Worm (Caenorhabditis elegans) whole organism, L4 larva: ENCODE results near the gene C32H11.3.
A peak's percentile ranks its signal among the peaks of the same experiment; 100 is the strongest.

Source experiments
- R02D3.7 ChIP-seq: fragments of 150-350 bp; sonication (generic microtip); optimal IDR thresholded peaks from 3 replicates; lab custom pipeline; 2014; ENCODE audit warnings: missing biosample characterization, missing genetic modification characterization
- Y75B8A.6 ChIP-seq: fragments of 200-800 bp; sonication (Bioruptor generic); IDR thresholded peaks from 2 replicates; pipeline ENCODE4 v1.3.6; 2022; ENCODE audit warnings: missing genetic modification reagents, missing genetic modification characterization, missing compliant biosample characterization
- ZK337.2 ChIP-seq: fragments of 200-800 bp; sonication (Bioruptor generic); IDR thresholded peaks from 2 replicates; pipeline ENCODE4 v1.3.6; 2022; ENCODE audit warnings: missing genetic modification reagents, missing genetic modification characterization, missing compliant biosample characterization
- aly-2 ChIP-seq: sonication (generic microtip); optimal IDR thresholded peaks from 2 replicates; lab custom pipeline; 2018; ENCODE audit warnings: missing biosample characterization, missing genetic modification characterization
- cey-2 ChIP-seq: sonication (generic microtip); optimal IDR thresholded peaks from 3 replicates; lab custom pipeline; 2017; ENCODE audit warnings: missing genetic modification characterization, mild to moderate bottlenecking, missing compliant biosample characterization, antibody characterized with exemption, borderline replicate concordance; ENCODE audit not compliant: insufficient read depth
- daf-12 ChIP-seq: fragments of 150-350 bp; optimal IDR thresholded peaks from 2 replicates; lab custom pipeline; 2014; ENCODE audit warnings: missing biosample characterization, missing genetic modification reagents, missing genetic modification characterization
- daf-16 ChIP-seq, 3 experiments: sonication (generic microtip); optimal IDR thresholded peaks; 2 replicates each; lab custom pipeline; 2016 to 2017; ENCODE audit warnings: missing genetic modification characterization in 3 of 3, missing genetic modification reagents in 3 of 3, mild to moderate bottlenecking in 2 of 3, missing compliant biosample characterization in 2 of 3, missing biosample characterization in 1 of 3, moderate library complexity in 1 of 3
- daf-8 ChIP-seq: fragments of 200-800 bp; sonication (Bioruptor generic); IDR thresholded peaks from 2 replicates; pipeline ENCODE4 v1.3.6; 2022; ENCODE audit warnings: missing genetic modification characterization, missing compliant biosample characterization
- dmd-6 ChIP-seq: fragments of 200-800 bp; sonication (Bioruptor generic); IDR thresholded peaks from 2 replicates; pipeline ENCODE4 v1.3.6; 2022; ENCODE audit warnings: missing genetic modification reagents, missing genetic modification characterization, missing compliant biosample characterization
- duxl-1 ChIP-seq: sonication (generic microtip); optimal IDR thresholded peaks from 2 replicates; lab custom pipeline; 2016; ENCODE audit warnings: mild to moderate bottlenecking, missing genetic modification characterization, moderate library complexity, missing compliant biosample characterization; ENCODE audit not compliant: poor library complexity
- dve-1 ChIP-seq: sonication (generic microtip); optimal IDR thresholded peaks from 2 replicates; lab custom pipeline; 2017; ENCODE audit warnings: antibody characterized with exemption, mild to moderate bottlenecking, missing genetic modification characterization, missing compliant biosample characterization; ENCODE audit not compliant: insufficient read depth
- egl-27 ChIP-seq: sonication (generic microtip); optimal IDR thresholded peaks from 3 replicates; lab custom pipeline; 2017; ENCODE audit warnings: missing biosample characterization, missing genetic modification reagents, missing genetic modification characterization
- fkh-10 ChIP-seq: fragments of 150-350 bp; optimal IDR thresholded peaks from 2 replicates; lab custom pipeline; 2014; ENCODE audit warnings: missing biosample characterization, missing genetic modification reagents, missing genetic modification characterization
- hlh-11 ChIP-seq: fragments of 200-800 bp; sonication (Bioruptor generic); optimal IDR thresholded peaks from 2 replicates; lab custom pipeline; 2018; ENCODE audit warnings: mild to moderate bottlenecking, missing genetic modification characterization, missing compliant biosample characterization
- lin-13 ChIP-seq: fragments of 150-350 bp; optimal IDR thresholded peaks from 2 replicates; lab custom pipeline; 2014; ENCODE audit warnings: missing biosample characterization, missing genetic modification reagents, missing genetic modification characterization
- lin-38 ChIP-seq: fragments of 200-800 bp; sonication (Bioruptor generic); IDR thresholded peaks from 2 replicates; pipeline ENCODE4 v1.3.6; 2022; ENCODE audit warnings: missing genetic modification reagents, missing genetic modification characterization, missing compliant biosample characterization
- lsy-2 ChIP-seq, 2 experiments: fragments of 150-350 bp in 1 of 2; sonication (generic microtip) in 1 of 2; optimal IDR thresholded peaks; 2 replicates each; lab custom pipeline; 2014 to 2017; ENCODE audit warnings: missing biosample characterization in 2 of 2, missing genetic modification characterization in 2 of 2
- madf-5 ChIP-seq, 2 experiments: fragments of 200-800 bp; sonication (Bioruptor generic); IDR thresholded peaks; 2 replicates each; pipeline ENCODE4 v1.3.6; 2022; ENCODE audit warnings: missing compliant biosample characterization in 2 of 2, missing genetic modification characterization in 2 of 2
- madf-9 ChIP-seq: fragments of 200-800 bp; sonication (Bioruptor generic); conservative IDR thresholded peaks from 2 replicates; pipeline ENCODE4 v1.3.6; 2022; ENCODE audit warnings: missing genetic modification reagents, missing genetic modification characterization, missing compliant biosample characterization
- mdl-1 ChIP-seq, 2 experiments: fragments of 150-350 bp in 1 of 2; sonication (generic microtip) in 1 of 2; optimal IDR thresholded peaks; 2 replicates each; lab custom pipeline; 2014 to 2017; ENCODE audit warnings: missing biosample characterization in 2 of 2, missing genetic modification characterization in 2 of 2
- nhr-102 ChIP-seq: sonication (generic microtip); optimal IDR thresholded peaks from 2 replicates; lab custom pipeline; 2016; ENCODE audit warnings: mild to moderate bottlenecking, missing genetic modification characterization, moderate library complexity, missing compliant biosample characterization
- nhr-237 ChIP-seq: sonication (generic microtip); optimal IDR thresholded peaks from 2 replicates; lab custom pipeline; 2017; ENCODE audit warnings: missing biosample characterization, missing genetic modification characterization
- nhr-28 ChIP-seq: fragments of 150-350 bp; optimal IDR thresholded peaks from 2 replicates; lab custom pipeline; 2014; ENCODE audit warnings: missing biosample characterization, missing genetic modification characterization
- nhr-41 ChIP-seq: fragments of 200-800 bp; sonication (Bioruptor generic); IDR thresholded peaks from 2 replicates; pipeline ENCODE4 v1.3.6; 2022; ENCODE audit warnings: missing genetic modification reagents, missing genetic modification characterization, missing compliant biosample characterization
- nhr-42 ChIP-seq: fragments of 200-800 bp; sonication (Bioruptor generic); IDR thresholded peaks from 2 replicates; pipeline ENCODE4 v1.3.6; 2022; ENCODE audit warnings: missing genetic modification characterization, missing compliant biosample characterization
- nhr-48 ChIP-seq: sonication (generic microtip); optimal IDR thresholded peaks from 2 replicates; lab custom pipeline; 2016; ENCODE audit warnings: mild to moderate bottlenecking, missing genetic modification characterization, missing compliant biosample characterization
- nhr-6 ChIP-seq: fragments of 150-350 bp; optimal IDR thresholded peaks from 2 replicates; lab custom pipeline; 2014; ENCODE audit warnings: missing biosample characterization, missing genetic modification characterization
- nhr-77 ChIP-seq: fragments of 150-350 bp; optimal IDR thresholded peaks from 2 replicates; lab custom pipeline; 2014; ENCODE audit warnings: missing biosample characterization, missing genetic modification characterization
- php-3 ChIP-seq: fragments of 200-800 bp; sonication (Bioruptor generic); IDR thresholded peaks from 2 replicates; pipeline ENCODE4 v1.3.6; 2022; ENCODE audit warnings: missing genetic modification reagents, missing genetic modification characterization, missing compliant biosample characterization
- pqm-1 ChIP-seq: sonication (generic microtip); optimal IDR thresholded peaks from 2 replicates; lab custom pipeline; 2017; ENCODE audit warnings: missing biosample characterization, missing genetic modification characterization
- rbr-2 ChIP-seq: sonication (generic microtip); optimal IDR thresholded peaks from 2 replicates; lab custom pipeline; 2016; ENCODE audit warnings: missing genotype, missing genetic modification characterization, missing compliant biosample characterization
- sdz-12 ChIP-seq: fragments of 200-800 bp; sonication (Bioruptor generic); optimal IDR thresholded peaks from 2 replicates; lab custom pipeline; 2018; ENCODE audit warnings: mild to moderate bottlenecking, missing genetic modification characterization, missing compliant biosample characterization
- skn-1 ChIP-seq: fragments of 150-350 bp; optimal IDR thresholded peaks from 2 replicates; lab custom pipeline; 2014; ENCODE audit warnings: missing biosample characterization, missing genetic modification characterization
- snpc-1.2 ChIP-seq: fragments of 200-800 bp; sonication (Bioruptor generic); IDR thresholded peaks from 2 replicates; pipeline ENCODE4 v1.3.6; 2022; ENCODE audit warnings: missing genetic modification reagents, missing genetic modification characterization, missing compliant biosample characterization
- spr-1 ChIP-seq: sonication (generic microtip); optimal IDR thresholded peaks from 2 replicates; lab custom pipeline; 2016; ENCODE audit warnings: mild to moderate bottlenecking, missing genetic modification characterization, missing compliant biosample characterization
- vab-7 ChIP-seq: fragments of 200-800 bp; sonication (Bioruptor generic); IDR thresholded peaks from 2 replicates; pipeline ENCODE4 v1.3.6; 2022; ENCODE audit warnings: missing genetic modification reagents, missing genetic modification characterization, missing compliant biosample characterization
- zfp-3 ChIP-seq: fragments of 200-800 bp; sonication (Bioruptor generic); conservative IDR thresholded peaks from 2 replicates; pipeline ENCODE4 v1.3.6; 2022; ENCODE audit warnings: missing genetic modification reagents, missing genetic modification characterization, missing compliant biosample characterization

C32H11.3 gene

DNA sequence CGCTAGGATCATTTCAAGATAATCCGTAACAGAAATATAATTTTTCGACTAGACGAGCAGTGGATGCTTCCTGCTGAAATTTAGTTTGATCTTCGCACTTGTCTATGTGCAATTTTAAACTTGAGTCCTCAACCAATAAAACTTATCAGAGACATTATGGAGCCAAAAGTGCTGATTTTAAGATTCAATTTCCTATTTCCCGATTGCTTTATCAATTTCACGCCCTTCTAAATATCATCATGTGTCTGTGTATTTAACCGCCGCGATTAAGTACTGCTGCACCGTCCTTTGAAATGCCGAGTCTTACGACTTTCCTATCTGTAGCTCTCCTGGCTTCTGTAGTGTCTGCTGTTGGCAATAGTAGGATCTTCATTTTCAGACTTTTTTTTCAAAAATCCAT, 2.7 kb downstream of the C32H11.3 start, which contains the start of gene C32H11.4:
Gene C32H11.4 (plus strand): TSS at position 238 of the 400 bp plus-strand sequence.
- TF ChIP-seq nhr-42: no peak
- no peak for TF ChIP-seq duxl-1 (tag; lab: Kevin White, UChicago)
- no peak for TF ChIP-seq cey-2 (tag; lab: Kevin White, UChicago)
- peak; percentile 73 for TF ChIP-seq pqm-1 (tag; lab: Kevin White, UChicago)
- TF ChIP-seq skn-1: no peak
- no peak for TF ChIP-seq nhr-102 (tag; lab: Kevin White, UChicago)
- TF ChIP-seq nhr-6 (tag; lab: Kevin White, UChicago): no peak
- TF ChIP-seq daf-16 (GFP tag; optimal IDR thresholded peaks at IDR 0.05; lab: Kevin White, UChicago): no peak
- peak; percentile 64 for TF ChIP-seq daf-16 (tag; optimal IDR thresholded peaks at IDR 0.05; lab: Kevin White, UChicago)
- TF ChIP-seq nhr-77: no peak
- no peak for TF ChIP-seq lin-13 (GFP tag; lab: Kevin White, UChicago)
- TF ChIP-seq Y75B8A.6: no peak
- TF ChIP-seq nhr-48 (tag; lab: Kevin White, UChicago): peak; percentile 67
- no peak for TF ChIP-seq snpc-1.2 (GFP tag; lab: Robert Waterston, UW)
- TF ChIP-seq php-3 (GFP tag; lab: Robert Waterston, UW): peak; percentile 69
- TF ChIP-seq rbr-2: no peak
- no peak for TF ChIP-seq egl-27 (tag; lab: Kevin White, UChicago)
- TF ChIP-seq madf-9: no peak
- TF ChIP-seq dmd-6 (GFP tag; lab: Robert Waterston, UW): peak; percentile 82
- TF ChIP-seq ZK337.2 (GFP tag; lab: Robert Waterston, UW): no peak
- peak; percentile 8 for TF ChIP-seq nhr-28 (tag; lab: Kevin White, UChicago)
- TF ChIP-seq sdz-12 (GFP tag; lab: Kevin White, UChicago): no peak
- TF ChIP-seq aly-2 (tag; lab: Kevin White, UChicago): no peak
- TF ChIP-seq hlh-11 (tag; lab: Kevin White, UChicago): peak; percentile 46

DNA sequence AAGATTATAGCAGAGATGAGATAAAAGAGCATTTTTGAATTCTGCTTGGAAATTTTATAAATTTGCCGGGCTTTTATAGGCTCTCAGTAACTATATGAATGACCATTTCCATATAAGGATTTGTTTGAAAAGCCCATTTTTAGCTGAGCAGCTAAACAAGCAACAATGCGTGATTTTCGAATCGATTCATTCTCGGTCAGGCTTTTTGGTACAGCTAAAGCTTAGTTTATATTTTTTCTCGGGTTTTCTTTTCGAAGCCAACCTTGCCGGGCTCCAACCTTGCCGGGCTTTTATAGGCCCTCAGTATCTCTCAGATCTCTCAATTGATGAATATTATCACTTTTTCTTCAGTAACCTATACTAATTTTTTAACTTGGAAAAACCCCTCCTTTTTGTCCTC, 6.0 kb downstream of the C32H11.3 start, which contains the start of gene srlf-4:
Gene srlf-4 (minus strand): TSS at position 101 of the 400 bp plus-strand sequence.
- TF ChIP-seq daf-12 (tag; lab: Kevin White, UChicago) (no peak), nhr-237 (no peak)

DNA sequence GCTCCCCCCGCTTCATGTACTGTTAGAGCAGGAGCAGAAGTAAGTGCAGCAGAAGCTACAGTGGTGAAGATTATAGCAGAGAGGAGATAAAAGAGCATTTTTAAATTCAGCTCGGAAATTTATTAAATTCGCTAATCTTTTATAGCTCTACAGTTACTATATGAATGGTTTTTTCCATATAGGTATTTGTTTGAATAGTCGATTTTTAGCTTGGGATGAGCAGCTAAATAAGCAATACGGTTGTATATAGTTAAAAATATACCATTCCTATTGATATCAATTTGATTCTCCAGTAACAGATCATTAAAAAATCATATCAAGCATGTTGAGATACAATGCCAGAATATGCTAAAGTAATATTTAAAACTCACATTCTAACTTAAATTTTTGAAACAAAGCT, 8.3 kb downstream of the C32H11.3 start, which contains the start of gene srlf-5:
Gene srlf-5 (minus strand): TSS at position 101 of the 400 bp plus-strand sequence.
- TF ChIP-seq lin-38 (GFP tag; lab: Robert Waterston, UW) (no peak), daf-8 (GFP tag; lab: Robert Waterston, UW) (no peak), egl-27 (tag; lab: Kevin White, UChicago) (no peak), ZK337.2 (GFP tag; lab: Robert Waterston, UW) (no peak), dve-1 (tag; lab: Kevin White, UChicago) (no peak), mdl-1 (tag; optimal IDR thresholded peaks at IDR 0.05; lab: Kevin White, UChicago) (no peak), nhr-41 (no peak), zfp-3 (GFP tag; lab: Robert Waterston, UW) (no peak), duxl-1 (tag; lab: Kevin White, UChicago) (no peak), Y75B8A.6 (no peak), hlh-11 (tag; lab: Kevin White, UChicago) (no peak), vab-7 (no peak), madf-5 (GFP tag; IDR thresholded peaks at IDR 0.05; lab: Robert Waterston, UW) (no peak), fkh-10 (GFP tag; lab: Kevin White, UChicago) (no peak), spr-1 (no peak), nhr-48 (tag; lab: Kevin White, UChicago) (no peak), R02D3.7 (no peak), lsy-2 (tag; optimal IDR thresholded peaks at IDR 0.05; lab: Kevin White, UChicago) (no peak), aly-2 (tag; lab: Kevin White, UChicago) (no peak)
